Worm (Caenorhabditis elegans) whole organism, L2 larva: ENCODE data around the gene Y50D4B.2.

Source experiments
- F13H6.1 ChIP-seq: sonication (generic microtip); optimal IDR thresholded peaks from 2 replicates; lab custom pipeline; 2016; ENCODE audit warnings: missing genetic modification characterization, missing compliant biosample characterization
- ZK546.5 ChIP-seq: sonication (generic microtip); optimal IDR thresholded peaks from 2 replicates; lab custom pipeline; 2017; ENCODE audit warnings: missing biosample characterization, missing genetic modification characterization
- alr-1 ChIP-seq: fragments of 150-350 bp; optimal IDR thresholded peaks from 2 replicates; lab custom pipeline; 2014; ENCODE audit warnings: missing biosample characterization, missing genetic modification characterization
- aly-2 ChIP-seq: fragments of 150-350 bp; optimal IDR thresholded peaks from 2 replicates; lab custom pipeline; 2014; ENCODE audit warnings: missing biosample characterization, missing genetic modification characterization
- blmp-1 ChIP-seq: sonication (generic microtip); optimal IDR thresholded peaks from 2 replicates; lab custom pipeline; 2017; ENCODE audit warnings: missing genetic modification characterization, mild to moderate bottlenecking, missing compliant biosample characterization, antibody characterized with exemption, moderate library complexity; ENCODE audit not compliant: insufficient read depth
- ceh-16 ChIP-seq: fragments of 150-350 bp; optimal IDR thresholded peaks from 2 replicates; lab custom pipeline; 2014; ENCODE audit warnings: missing biosample characterization, missing genetic modification characterization
- ceh-82 ChIP-seq: fragments of 150-350 bp; optimal IDR thresholded peaks from 2 replicates; lab custom pipeline; 2014; ENCODE audit warnings: missing biosample characterization, missing genetic modification characterization
- egl-27 ChIP-seq: sonication (generic microtip); optimal IDR thresholded peaks from 3 replicates; lab custom pipeline; 2017; ENCODE audit warnings: missing biosample characterization, missing genetic modification reagents, missing genetic modification characterization
- elt-1 ChIP-seq: fragments of 150-350 bp; optimal IDR thresholded peaks from 2 replicates; lab custom pipeline; 2014; ENCODE audit warnings: missing biosample characterization, missing genetic modification characterization
- elt-3 ChIP-seq: sonication (generic microtip); optimal IDR thresholded peaks from 2 replicates; lab custom pipeline; 2017; ENCODE audit warnings: missing biosample characterization, missing genetic modification characterization
- fos-1 ChIP-seq: fragments of 150-350 bp; optimal IDR thresholded peaks from 2 replicates; lab custom pipeline; 2014; ENCODE audit warnings: missing biosample characterization, missing genetic modification characterization
- gmeb-1 ChIP-seq: fragments of 150-350 bp; optimal IDR thresholded peaks from 2 replicates; lab custom pipeline; 2014; ENCODE audit warnings: missing biosample characterization, missing genetic modification characterization
- lin-11 ChIP-seq: fragments of 150-350 bp; sonication (generic microtip); optimal IDR thresholded peaks from 2 replicates; lab custom pipeline; 2014; ENCODE audit warnings: missing biosample characterization, missing genetic modification characterization, inconsistent platforms, mixed read lengths
- lin-39 ChIP-seq: fragments of 150-350 bp; optimal IDR thresholded peaks from 2 replicates; lab custom pipeline; 2014; ENCODE audit warnings: missing biosample characterization, missing genetic modification reagents, missing genetic modification characterization
- mab-5 ChIP-seq: fragments of 150-350 bp; optimal IDR thresholded peaks from 2 replicates; lab custom pipeline; 2014; ENCODE audit warnings: missing biosample characterization, missing genetic modification characterization
- mdl-1 ChIP-seq, 2 experiments: fragments of 150-350 bp in 1 of 2; sonication (generic microtip) in 1 of 2; optimal IDR thresholded peaks; 2 replicates each; lab custom pipeline; 2017; ENCODE audit warnings: missing biosample characterization in 2 of 2, missing genetic modification characterization in 2 of 2
- nhr-10 ChIP-seq: sonication (generic microtip); optimal IDR thresholded peaks from 2 replicates; lab custom pipeline; 2017; ENCODE audit warnings: missing biosample characterization, missing genetic modification characterization
- nhr-11 ChIP-seq: fragments of 150-350 bp; optimal IDR thresholded peaks from 2 replicates; lab custom pipeline; 2014; ENCODE audit warnings: missing biosample characterization, missing genetic modification characterization
- nhr-12 ChIP-seq: fragments of 150-350 bp; optimal IDR thresholded peaks from 2 replicates; lab custom pipeline; 2014; ENCODE audit warnings: missing biosample characterization, missing genetic modification characterization
- nhr-21 ChIP-seq: fragments of 150-350 bp; optimal IDR thresholded peaks from 2 replicates; lab custom pipeline; 2014; ENCODE audit warnings: missing biosample characterization, missing genetic modification characterization
- nhr-23 ChIP-seq: fragments of 150-350 bp; optimal IDR thresholded peaks from 2 replicates; lab custom pipeline; 2014; ENCODE audit warnings: missing biosample characterization, missing genetic modification reagents, missing genetic modification characterization
- nhr-237 ChIP-seq: fragments of 150-350 bp; optimal IDR thresholded peaks from 2 replicates; lab custom pipeline; 2014; ENCODE audit warnings: missing biosample characterization, missing genetic modification characterization
- nhr-25 ChIP-seq: fragments of 150-350 bp; sonication (generic microtip); optimal IDR thresholded peaks from 3 replicates; lab custom pipeline; 2014; ENCODE audit warnings: missing biosample characterization, missing genetic modification characterization
- nhr-6 ChIP-seq: fragments of 150-350 bp; optimal IDR thresholded peaks from 2 replicates; lab custom pipeline; 2014; ENCODE audit warnings: missing biosample characterization, missing genetic modification characterization
- peb-1 ChIP-seq: fragments of 150-350 bp; optimal IDR thresholded peaks from 2 replicates; lab custom pipeline; 2014; ENCODE audit warnings: missing biosample characterization, missing genetic modification characterization
- skn-1 ChIP-seq: sonication (generic microtip); optimal IDR thresholded peaks from 2 replicates; lab custom pipeline; 2017; ENCODE audit warnings: missing biosample characterization, missing genetic modification characterization
- sma-9 ChIP-seq, 2 experiments: fragments of 150-350 bp in 1 of 2; sonication (generic microtip) in 1 of 2; optimal IDR thresholded peaks; 2 replicates each; lab custom pipeline; 2014 to 2016; ENCODE audit warnings: missing genetic modification characterization in 2 of 2, mild to moderate bottlenecking in 1 of 2, missing biosample characterization in 1 of 2, missing compliant biosample characterization in 1 of 2, missing genetic modification reagents in 1 of 2, moderate library complexity in 1 of 2
- snpc-4 ChIP-seq: fragments of 150-350 bp; optimal IDR thresholded peaks from 2 replicates; lab custom pipeline; 2014; ENCODE audit warnings: missing biosample characterization, missing genetic modification characterization
- unc-55 ChIP-seq: fragments of 150-350 bp; sonication (generic microtip); optimal IDR thresholded peaks from 3 replicates; lab custom pipeline; 2014; ENCODE audit warnings: missing biosample characterization, missing genetic modification reagents, missing genetic modification characterization
- unc-62 ChIP-seq: fragments of 150-350 bp; optimal IDR thresholded peaks from 2 replicates; lab custom pipeline; 2014; ENCODE audit warnings: missing biosample characterization, missing genetic modification reagents, missing genetic modification characterization
- zag-1 ChIP-seq: fragments of 150-350 bp; optimal IDR thresholded peaks from 2 replicates; lab custom pipeline; 2014; ENCODE audit warnings: missing biosample characterization, missing genetic modification characterization
- ztf-1 ChIP-seq: fragments of 200-800 bp; sonication (Bioruptor generic); conservative IDR thresholded peaks from 2 replicates; pipeline ENCODE4 v1.3.6; 2022; ENCODE audit warnings: missing genetic modification characterization, missing compliant biosample characterization
- ztf-11 ChIP-seq: sonication (generic microtip); optimal IDR thresholded peaks from 2 replicates; lab custom pipeline; 2017; ENCODE audit warnings: missing biosample characterization, missing genetic modification characterization

The Y50D4B.2 gene

ce11 chrV:1100280-1100679, at the start of gene Y50D4B.2:
TSS of gene Y50D4B.2 (plus strand) at chrV:1100580.
- TF ChIP-seq blmp-1 (tag; lab: Kevin White, UChicago): no peak
- no peak for TF ChIP-seq skn-1 (tag; lab: Kevin White, UChicago)
- no peak for TF ChIP-seq unc-55 (GFP tag; lab: Kevin White, UChicago)
- TF ChIP-seq ztf-1 (GFP tag; lab: Robert Waterston, UW): no peak
- TF ChIP-seq, all 48 proteins: peak for 0

- TF ChIP-seq elt-3 (no peak), nhr-237 (no peak), unc-55 (GFP tag; lab: Kevin White, UChicago) (no peak), nhr-25 (tag; lab: Kevin White, UChicago) (no peak), nhr-21 (tag; lab: Kevin White, UChicago) (no peak), lin-11 (tag; lab: Kevin White, UChicago) (no peak), ceh-16 (tag; lab: Kevin White, UChicago) (no peak), mdl-1 (tag; optimal IDR thresholded peaks at IDR 0.05; lab: Kevin White, UChicago) (no peak), ztf-1 (GFP tag; lab: Robert Waterston, UW) (no peak), fos-1 (no peak), snpc-4 (tag; lab: Kevin White, UChicago) (no peak), aly-2 (no peak), unc-62 (GFP tag; lab: Kevin White, UChicago) (no peak)
Observed at ce11 chrV:1051651-1052050, 48.7 kb upstream of the Y50D4B.2 start.

ce11 chrV:1052559-1053064, 47.8 kb upstream of the Y50D4B.2 start, which contains the start of gene K10C9.4:
TSS of gene K10C9.4 (minus strand) at chrV:1053014.
- TF ChIP-seq mdl-1 (tag; optimal IDR thresholded peaks at IDR 0.05; lab: Kevin White, UChicago) (no peak), skn-1 (tag; lab: Kevin White, UChicago) (no peak), alr-1 (tag; lab: Kevin White, UChicago) (no peak), nhr-10 (no peak), egl-27 (tag; lab: Kevin White, UChicago) (no peak), nhr-21 (tag; lab: Kevin White, UChicago) (no peak), nhr-12 (tag; lab: Kevin White, UChicago) (no peak), peb-1 (tag; lab: Kevin White, UChicago) (no peak), nhr-25 (tag; lab: Kevin White, UChicago) (no peak), lin-39 (tag; lab: Kevin White, UChicago) (no peak), elt-3 (no peak), elt-1 (tag; lab: Kevin White, UChicago) (no peak)

- no peak for TF ChIP-seq peb-1 (tag; lab: Kevin White, UChicago)
- TF ChIP-seq unc-62 (GFP tag; lab: Kevin White, UChicago): no peak
- TF ChIP-seq aly-2: no peak
- TF ChIP-seq mab-5 (tag; lab: Kevin White, UChicago): no peak
- no peak for TF ChIP-seq nhr-237
- TF ChIP-seq zag-1 (tag; lab: Kevin White, UChicago): no peak
- no peak for TF ChIP-seq nhr-21 (tag; lab: Kevin White, UChicago)
- no peak for TF ChIP-seq ztf-11 (tag; lab: Kevin White, UChicago)
- TF ChIP-seq nhr-11 (tag; lab: Kevin White, UChicago): no peak
- no peak for TF ChIP-seq nhr-6 (tag; lab: Kevin White, UChicago)
- TF ChIP-seq, all 48 proteins: peak for 0
Observed at ce11 chrV:1053385-1053784, 47.0 kb upstream of the Y50D4B.2 start.

ce11 chrV:1060219-1060863, 40.0 kb upstream of the Y50D4B.2 start:
- TF ChIP-seq fos-1: peak; percentile 78
- TF ChIP-seq ZK546.5 (tag; lab: Kevin White, UChicago): no peak
- TF ChIP-seq nhr-23 (tag; lab: Kevin White, UChicago): no peak
- peak; percentile 38 for TF ChIP-seq gmeb-1 (tag; lab: Kevin White, UChicago)
- peak; percentile 73 for TF ChIP-seq mab-5 (tag; lab: Kevin White, UChicago)
- TF ChIP-seq ceh-82 (tag; lab: Kevin White, UChicago): no peak
- TF ChIP-seq lin-11 (tag; lab: Kevin White, UChicago): no peak
- no peak for TF ChIP-seq snpc-4 (tag; lab: Kevin White, UChicago)
- peak; percentile 8 for TF ChIP-seq sma-9 (GFP tag; optimal IDR thresholded peaks at IDR 0.05; lab: Kevin White, UChicago)
- no peak for TF ChIP-seq sma-9 (tag; optimal IDR thresholded peaks at IDR 0.05; lab: Kevin White, UChicago)
- peak; percentile 21 for TF ChIP-seq F13H6.1 (tag; lab: Kevin White, UChicago)
- TF ChIP-seq, all 48 proteins: peak for 5
